Worm (Caenorhabditis elegans) whole organism, young adult: ENCODE data around the gene C06G1.1.

ENCODE experiments used
- B0336.3 ChIP-seq: fragments of 200-800 bp; sonication (Bioruptor generic); IDR thresholded peaks from 2 replicates; pipeline ENCODE4 v1.3.6; 2022; ENCODE audit warnings: missing genetic modification characterization, missing compliant biosample characterization
- C17E4.6 ChIP-seq: fragments of 200-800 bp; sonication (Bioruptor generic); IDR thresholded peaks from 2 replicates; pipeline ENCODE4 v1.3.6; 2022; ENCODE audit warnings: missing genetic modification reagents, missing genetic modification characterization, missing compliant biosample characterization
- D2030.7 ChIP-seq: fragments of 200-800 bp; sonication (Bioruptor generic); IDR thresholded peaks from 2 replicates; pipeline ENCODE4 v1.3.6; 2022; ENCODE audit warnings: missing genetic modification reagents, missing genetic modification characterization, missing compliant biosample characterization
- F10E7.11 ChIP-seq: sonication (generic microtip); optimal IDR thresholded peaks from 2 replicates; lab custom pipeline; 2017; ENCODE audit warnings: mild to moderate bottlenecking, missing genetic modification characterization, moderate library complexity, missing compliant biosample characterization
- F22D6.2 ChIP-seq: sonication (generic microtip); optimal IDR thresholded peaks from 2 replicates; lab custom pipeline; 2016; ENCODE audit warnings: mild to moderate bottlenecking, missing genetic modification characterization, missing compliant biosample characterization
- T26A5.8 ChIP-seq: sonication (generic microtip); optimal IDR thresholded peaks from 2 replicates; lab custom pipeline; 2016; ENCODE audit warnings: missing genetic modification characterization, missing compliant biosample characterization
- Y53F4B.3 ChIP-seq: fragments of 200-800 bp; sonication (Bioruptor generic); IDR thresholded peaks from 2 replicates; pipeline ENCODE4 v1.3.6; 2022; ENCODE audit warnings: missing genetic modification reagents, missing genetic modification characterization, missing compliant biosample characterization
- Y53G8AR.9 ChIP-seq: fragments of 200-800 bp; sonication (Bioruptor generic); conservative IDR thresholded peaks from 2 replicates; pipeline ENCODE4 v1.3.6; 2022; ENCODE audit warnings: missing genetic modification reagents, missing genetic modification characterization, missing compliant biosample characterization
- Y67H2A.10 ChIP-seq: fragments of 200-800 bp; sonication (Bioruptor generic); conservative IDR thresholded peaks from 2 replicates; pipeline ENCODE4 v1.3.6; 2022; ENCODE audit warnings: missing genetic modification reagents, missing genetic modification characterization, missing compliant biosample characterization
- Y95B8A.8 ChIP-seq: fragments of 200-800 bp; sonication (Bioruptor generic); IDR thresholded peaks from 2 replicates; pipeline ENCODE4 v1.3.6; 2022; ENCODE audit warnings: missing genetic modification reagents, missing genetic modification characterization, missing compliant biosample characterization
- atf-7 ChIP-seq: sonication (generic microtip); optimal IDR thresholded peaks from 2 replicates; lab custom pipeline; 2017; ENCODE audit warnings: mild to moderate bottlenecking, missing genetic modification characterization, missing compliant biosample characterization
- cebp-1 ChIP-seq, 2 experiments: fragments of 200-800 bp in 1 of 2; sonication (Bioruptor generic) in 1 of 2; sonication (generic microtip) in 1 of 2; IDR thresholded peaks in 1 of 2; optimal IDR thresholded peaks in 1 of 2; 2 replicates each; pipeline versions ENCODE4 v1.3.6 to Lab custom; 2017 to 2022; ENCODE audit warnings: missing compliant biosample characterization in 2 of 2, missing genetic modification characterization in 2 of 2, mild to moderate bottlenecking in 1 of 2, missing genetic modification reagents in 1 of 2, moderate library complexity in 1 of 2
- ceh-27 ChIP-seq: fragments of 200-800 bp; sonication (Bioruptor generic); optimal IDR thresholded peaks from 2 replicates; lab custom pipeline; 2018; ENCODE audit warnings: mild to moderate bottlenecking, missing genetic modification characterization, moderate library complexity, missing compliant biosample characterization
- ceh-40 ChIP-seq: fragments of 200-800 bp; sonication (Bioruptor generic); IDR thresholded peaks from 2 replicates; pipeline ENCODE4 v1.3.6; 2022; ENCODE audit warnings: missing genetic modification characterization, missing compliant biosample characterization
- ceh-58 ChIP-seq: fragments of 200-800 bp; sonication (Bioruptor generic); IDR thresholded peaks from 2 replicates; pipeline ENCODE4 v1.3.6; 2022; ENCODE audit warnings: missing genetic modification characterization, missing compliant biosample characterization
- chd-7 ChIP-seq: sonication (generic microtip); optimal IDR thresholded peaks from 2 replicates; lab custom pipeline; 2016; ENCODE audit warnings: mild to moderate bottlenecking, missing genetic modification characterization, moderate library complexity, missing compliant biosample characterization
- dpff-1 ChIP-seq: sonication (generic microtip); optimal IDR thresholded peaks from 2 replicates; lab custom pipeline; 2017; ENCODE audit warnings: mild to moderate bottlenecking, missing genetic modification characterization, missing compliant biosample characterization
- egl-44 ChIP-seq: fragments of 200-800 bp; sonication (Bioruptor generic); IDR thresholded peaks from 2 replicates; pipeline ENCODE4 v1.3.6; 2022; ENCODE audit warnings: missing genetic modification reagents, missing genetic modification characterization, missing compliant biosample characterization
- egrh-3 ChIP-seq: fragments of 200-800 bp; sonication (Bioruptor generic); IDR thresholded peaks from 2 replicates; pipeline ENCODE4 v1.3.6; 2022; ENCODE audit warnings: missing genetic modification reagents, missing genetic modification characterization, missing compliant biosample characterization
- him-1 ChIP-seq: sonication (generic microtip); optimal IDR thresholded peaks from 2 replicates; lab custom pipeline; 2016; ENCODE audit warnings: missing genotype, missing genetic modification reagents, missing genetic modification characterization, missing compliant biosample characterization
- hrde-1 ChIP-seq: sonication (generic microtip); optimal IDR thresholded peaks from 2 replicates; lab custom pipeline; 2016; ENCODE audit warnings: missing genetic modification characterization, mild to moderate bottlenecking, missing compliant biosample characterization, moderate library complexity, missing genotype, missing genetic modification reagents, borderline replicate concordance
- hsf-1 ChIP-seq: fragments of 200-800 bp; sonication (Bioruptor generic); IDR thresholded peaks from 2 replicates; pipeline ENCODE4 v1.3.6; 2022; ENCODE audit warnings: missing genetic modification reagents, missing genetic modification characterization, missing compliant biosample characterization
- madf-6 ChIP-seq: fragments of 200-800 bp; sonication (Bioruptor generic); IDR thresholded peaks from 2 replicates; pipeline ENCODE4 v1.3.6; 2022; ENCODE audit warnings: missing genetic modification reagents, missing genetic modification characterization, missing compliant biosample characterization
- mel-28 ChIP-seq: sonication (generic microtip); optimal IDR thresholded peaks from 2 replicates; lab custom pipeline; 2016; ENCODE audit warnings: borderline replicate concordance, mild to moderate bottlenecking, missing genetic modification characterization, missing compliant biosample characterization
- mes-4 ChIP-seq: sonication (generic microtip); optimal IDR thresholded peaks from 2 replicates; lab custom pipeline; 2016; ENCODE audit warnings: missing genotype, missing genetic modification characterization, missing compliant biosample characterization
- nfya-2 ChIP-seq: fragments of 200-800 bp; sonication (Bioruptor generic); IDR thresholded peaks from 2 replicates; pipeline ENCODE4 v1.3.6; 2022; ENCODE audit warnings: missing genetic modification reagents, missing genetic modification characterization, missing compliant biosample characterization
- pbrm-1 ChIP-seq: fragments of 200-800 bp; sonication (Bioruptor generic); IDR thresholded peaks from 2 replicates; pipeline ENCODE4 v1.3.6; 2022; ENCODE audit warnings: missing genetic modification reagents, missing genetic modification characterization, missing compliant biosample characterization
- repo-1 ChIP-seq: sonication (generic microtip); optimal IDR thresholded peaks from 2 replicates; lab custom pipeline; 2017; ENCODE audit warnings: mild to moderate bottlenecking, missing genetic modification characterization, missing compliant biosample characterization
- rpc-1 ChIP-seq, 2 experiments: fragments of 150-350 bp in 1 of 2; sonication (generic microtip) in 1 of 2; optimal IDR thresholded peaks; 2 replicates each; lab custom pipeline; 2014 to 2018; ENCODE audit warnings: missing biosample characterization in 1 of 2, missing genetic modification characterization in 1 of 2, missing genetic modification reagents in 1 of 2, missing genotype in 1 of 2
- sptf-2 ChIP-seq: fragments of 200-800 bp; sonication (Bioruptor generic); optimal IDR thresholded peaks from 2 replicates; lab custom pipeline; 2018; ENCODE audit warnings: mild to moderate bottlenecking, missing genetic modification characterization, missing compliant biosample characterization
- tbp1 ChIP-seq: fragments of 200-800 bp; sonication (Bioruptor generic); optimal IDR thresholded peaks from 2 replicates; lab custom pipeline; 2018; ENCODE audit warnings: mild to moderate bottlenecking, missing genetic modification characterization, missing compliant biosample characterization
- tbx-9 ChIP-seq: sonication (generic microtip); optimal IDR thresholded peaks from 2 replicates; lab custom pipeline; 2016; ENCODE audit warnings: borderline replicate concordance, missing genetic modification characterization, inconsistent platforms, missing compliant biosample characterization
- unc-130 ChIP-seq: sonication (generic microtip); optimal IDR thresholded peaks from 2 replicates; lab custom pipeline; 2016; ENCODE audit warnings: missing genetic modification reagents, missing genetic modification characterization, missing compliant biosample characterization
- unc-62 ChIP-seq: fragments of 150-350 bp; optimal IDR thresholded peaks from 2 replicates; lab custom pipeline; 2014; ENCODE audit warnings: missing biosample characterization, missing genetic modification reagents, missing genetic modification characterization
- ztf-18 ChIP-seq: sonication (generic microtip); optimal IDR thresholded peaks from 2 replicates; lab custom pipeline; 2016; ENCODE audit warnings: missing genotype, mild to moderate bottlenecking, missing genetic modification characterization, missing compliant biosample characterization
- ztf-22 ChIP-seq: fragments of 200-800 bp; sonication (Bioruptor generic); optimal IDR thresholded peaks from 2 replicates; lab custom pipeline; 2018; ENCODE audit warnings: mild to moderate bottlenecking, missing genetic modification characterization, moderate library complexity, missing compliant biosample characterization
- ztf-28 ChIP-seq: fragments of 200-800 bp; sonication (Bioruptor generic); IDR thresholded peaks from 2 replicates; pipeline ENCODE4 v1.3.6; 2022; ENCODE audit warnings: missing genetic modification reagents, missing genetic modification characterization, missing compliant biosample characterization

The C06G1.1 gene

DNA sequence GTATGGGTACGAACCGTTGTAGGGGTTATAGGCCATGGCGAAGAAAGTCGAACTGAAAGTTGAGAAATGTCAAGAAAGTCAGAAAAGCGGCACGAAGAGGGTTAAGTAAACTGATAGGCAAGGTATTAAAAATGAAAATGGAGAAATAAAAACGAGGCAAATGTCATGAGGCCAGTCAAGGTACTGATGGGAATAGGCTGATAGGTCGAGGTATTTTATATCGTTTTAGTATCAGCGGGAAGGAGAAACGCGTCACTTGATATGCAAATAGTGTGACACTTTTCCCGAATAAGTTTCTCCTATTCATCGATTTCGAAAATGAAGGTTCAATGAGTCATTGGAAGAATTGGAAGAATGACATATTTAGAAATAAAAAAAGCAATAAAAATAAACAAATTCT is 44.5 kb downstream of the C06G1.1 start, which contains the start of gene F22H10.3 (continued):
- no peak for TF ChIP-seq hrde-1
- TF ChIP-seq egl-44 (GFP tag; lab: Robert Waterston, UW) = no peak
- no peak for TF ChIP-seq hsf-1
- no peak for TF ChIP-seq Y67H2A.10
- TF ChIP-seq B0336.3 = 0 out of 2 replicates have a peak, but pooled peaks have one; percentile 15
- no peak for TF ChIP-seq dpff-1 (tag; lab: Kevin White, UChicago)
- no peak for TF ChIP-seq ceh-27
- no peak for TF ChIP-seq nfya-2
- no peak for TF ChIP-seq Y95B8A.8 (GFP tag; lab: Robert Waterston, UW)
- no peak for TF ChIP-seq mel-28 (tag; lab: Kevin White, UChicago)
- TF ChIP-seq chd-7 (tag; lab: Kevin White, UChicago) = no peak
- no peak for TF ChIP-seq pbrm-1 (GFP tag; lab: Robert Waterston, UW)
- no peak for TF ChIP-seq egrh-3 (GFP tag; lab: Robert Waterston, UW)
- no peak for TF ChIP-seq T26A5.8 (tag; lab: Kevin White, UChicago)
- no peak for TF ChIP-seq ztf-22 (GFP tag; lab: Kevin White, UChicago)
- TF ChIP-seq C17E4.6 (GFP tag; lab: Robert Waterston, UW) = no peak
- TF ChIP-seq cebp-1 (GFP tag; IDR thresholded peaks at IDR 0.05; lab: Robert Waterston, UW) = no peak
- TF ChIP-seq cebp-1 (tag; optimal IDR thresholded peaks at IDR 0.05; lab: Kevin White, UChicago) = peak; percentile 25
- TF ChIP-seq unc-62 (GFP tag; lab: Kevin White, UChicago) = peak; percentile 22
- no peak for TF ChIP-seq him-1 (tag; lab: Kevin White, UChicago)
- TF ChIP-seq tbp1 (GFP tag; lab: Kevin White, UChicago) = peak; percentile 4
- TF ChIP-seq unc-130 (GFP tag; lab: Kevin White, UChicago) = no peak
- TF ChIP-seq Y53G8AR.9 (GFP tag; lab: Robert Waterston, UW) = no peak
- no peak for TF ChIP-seq tbx-9
- TF ChIP-seq ztf-18 (tag; lab: Kevin White, UChicago) = no peak
- TF ChIP-seq, all 124 proteins: peak for 7

DNA sequence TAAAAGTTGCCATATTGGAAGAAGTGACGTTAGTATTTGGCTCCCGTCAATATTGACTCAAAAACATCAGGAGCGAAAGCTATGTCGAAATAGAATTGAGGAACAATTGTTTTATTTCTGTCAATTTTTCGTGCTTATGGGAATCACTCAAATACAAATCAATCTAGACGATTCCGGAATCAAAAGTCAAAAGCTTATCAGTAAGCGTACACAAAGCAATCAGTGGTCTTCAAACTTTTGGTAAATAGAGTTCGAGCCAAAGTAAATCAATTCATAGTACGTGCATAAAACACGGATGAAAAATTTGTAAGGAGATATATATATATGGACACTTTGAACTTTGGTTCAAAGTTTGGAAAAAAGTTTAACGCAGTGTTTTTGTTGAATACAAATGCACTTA is 44.9 kb downstream of the C06G1.1 start:
- TF ChIP-seq ztf-28 (GFP tag; lab: Robert Waterston, UW) (no peak), F22D6.2 (tag; lab: Kevin White, UChicago) (no peak), F10E7.11 (no peak), T26A5.8 (tag; lab: Kevin White, UChicago) (no peak), ceh-40 (GFP tag; lab: Robert Waterston, UW) (no peak), atf-7 (tag; lab: Kevin White, UChicago) (no peak), Y53G8AR.9 (GFP tag; lab: Robert Waterston, UW) (no peak), Y53F4B.3 (no peak), ceh-58 (GFP tag; lab: Robert Waterston, UW) (no peak), rpc-1 (optimal IDR thresholded peaks at IDR 0.05; lab: Kevin White, UChicago) (no peak), rpc-1 (tag; optimal IDR thresholded peaks at IDR 0.05; lab: Kevin White, UChicago) (no peak), sptf-2 (GFP tag; lab: Kevin White, UChicago) (no peak), D2030.7 (no peak), C17E4.6 (GFP tag; lab: Robert Waterston, UW) (no peak), mes-4 (no peak), unc-62 (GFP tag; lab: Kevin White, UChicago) (no peak), madf-6 (GFP tag; lab: Robert Waterston, UW) (no peak), mel-28 (tag; lab: Kevin White, UChicago) (no peak), him-1 (tag; lab: Kevin White, UChicago) (no peak), repo-1 (tag; lab: Kevin White, UChicago) (no peak)
